Worm (Caenorhabditis elegans): Measurements from ENCODE around the gene oac-54.

DNA sequence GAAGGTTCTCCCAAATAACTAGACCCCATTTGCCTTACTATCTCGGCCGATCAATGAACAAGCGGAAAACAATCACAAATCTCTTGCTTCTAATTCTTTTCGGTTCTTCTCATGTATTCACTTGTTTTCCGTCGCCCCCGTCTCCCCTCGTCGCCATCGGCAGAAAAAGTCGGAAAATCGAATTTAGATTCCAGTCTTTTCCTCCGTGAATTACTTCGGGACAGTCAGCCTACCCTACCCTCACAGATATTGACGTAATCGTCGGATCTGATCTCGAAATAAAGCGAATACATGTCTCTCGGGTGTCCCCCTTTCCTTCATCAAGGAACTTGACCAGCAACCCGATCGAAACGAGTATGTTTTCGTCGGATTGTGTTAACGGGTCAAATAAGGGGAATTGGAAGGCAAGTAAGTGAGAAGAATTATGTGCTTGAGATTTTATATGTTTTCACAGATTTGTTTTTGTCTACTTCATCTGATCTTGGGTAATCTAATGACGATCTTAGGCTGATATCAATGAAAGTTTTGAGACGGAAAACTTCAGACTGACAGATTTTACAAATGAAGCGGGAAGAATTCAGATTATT is 32.7 kb downstream of the oac-54 start:
- TF ChIP-seq ama-1 (optimal IDR thresholded peaks at IDR 0.05) (no peak), madf-2 (tag; optimal IDR thresholded peaks at IDR 0.05) (no peak), dve-1 (tag; optimal IDR thresholded peaks at IDR 0.05) (no peak), elt-4 (tag; optimal IDR thresholded peaks at IDR 0.05) (no peak), elt-2 (tag; optimal IDR thresholded peaks at IDR 0.05) (no peak), tbx-2 (tag; optimal IDR thresholded peaks at IDR 0.05) (no peak), pha-4 (tag; optimal IDR thresholded peaks at IDR 0.05) (no peak), fkh-6 (tag; optimal IDR thresholded peaks at IDR 0.05) (no peak), nhr-11 (tag; optimal IDR thresholded peaks at IDR 0.05) (no peak), pag-3 (tag; optimal IDR thresholded peaks at IDR 0.05; ENCODE audit: borderline replicate concordance) (no peak), unc-42 (tag; optimal IDR thresholded peaks at IDR 0.05) (no peak), syd-9 (tag; optimal IDR thresholded peaks at IDR 0.05) (no peak)

Measured in whole organism, late embryonic.